Fruit fly (Drosophila melanogaster): ENCODE results near the gene CG17122.

CG17122 gene

dm6 chr3L:20309758-20310733 lies 34.9 kb upstream of the CG17122 start (continued):
- TF ChIP-seq CG10321 (GFP tag; IDR thresholded peaks at IDR 0.05) (no peak), CG7963 (GFP tag; IDR thresholded peaks at IDR 0.05; ENCODE audit: partially characterized antibody) (peak; percentile 83), Atf-2 (GFP tag; optimal IDR thresholded peaks at IDR 0.05) (peak; percentile 26), gt (GFP tag; IDR thresholded peaks at IDR 0.05) (no peak), CG8089 (GFP tag; optimal IDR thresholded peaks at IDR 0.05) (peak; percentile 40), chinmo (GFP tag; IDR thresholded peaks at IDR 0.05; ENCODE audit: partially characterized antibody) (no peak), CG12071 (GFP tag; optimal IDR thresholded peaks at IDR 0.05) (no peak), Dll (GFP tag; IDR thresholded peaks at IDR 0.05; ENCODE audit: partially characterized antibody) (peak; percentile 83), CG7357 (GFP tag; IDR thresholded peaks at IDR 0.05) (no peak), Med (GFP tag) (peak; percentile 92), pzg (GFP tag; optimal IDR thresholded peaks at IDR 0.05) (peak; percentile 95), CG9876 (GFP tag; optimal IDR thresholded peaks at IDR 0.05) (peak; percentile 56), slbo (GFP tag; IDR thresholded peaks at IDR 0.05) (peak; percentile 58), CG8478 (optimal IDR thresholded peaks at IDR 0.05) (peak; percentile 71), slp2 (GFP tag; optimal IDR thresholded peaks at IDR 0.05) (peak; percentile 34), Chrac-16 (GFP tag; optimal IDR thresholded peaks at IDR 0.05) (peak; percentile 62), slou (GFP tag; optimal IDR thresholded peaks at IDR 0.05) (no peak), CG11560 (tag; IDR thresholded peaks at IDR 0.05) (peak; percentile 12; the same call in 1 of the 3 replicates), CG15479 (GFP tag; optimal IDR thresholded peaks at IDR 0.05) (peak; percentile 54), pho (GFP tag; optimal IDR thresholded peaks at IDR 0.05) (peak; percentile 61), tgo (GFP tag; IDR thresholded peaks at IDR 0.05) (no peak), CTCF (GFP tag; optimal IDR thresholded peaks at IDR 0.05) (peak; percentile 38), CG15073 (GFP tag; optimal IDR thresholded peaks at IDR 0.05) (no peak), CG9932 (GFP tag; IDR thresholded peaks at IDR 0.05) (peak; percentile 79), Max (GFP tag; optimal IDR thresholded peaks at IDR 0.05) (peak; percentile 19), row (GFP tag; IDR thresholded peaks at IDR 0.05) (peak; percentile 49; the same call in 2 of the 3 replicates), Scr (GFP tag; IDR thresholded peaks at IDR 0.05; ENCODE audit: partially characterized antibody) (peak; percentile 88), CG2116 (GFP tag; optimal IDR thresholded peaks at IDR 0.05) (peak; percentile 58), CG17385 (GFP tag; optimal IDR thresholded peaks at IDR 0.05) (no peak), dmrt11E (tag; optimal IDR thresholded peaks at IDR 0.05) (peak; percentile 36), p53 (GFP tag; optimal IDR thresholded peaks at IDR 0.05) (peak; percentile 5), CG31224 (GFP tag; IDR thresholded peaks at IDR 0.05) (no peak), CG15269 (tag; optimal IDR thresholded peaks at IDR 0.05) (no peak), CG6854 (GFP tag; optimal IDR thresholded peaks at IDR 0.05) (no peak), CG2678 (tag; optimal IDR thresholded peaks at IDR 0.05) (no peak), yki (optimal IDR thresholded peaks at IDR 0.05) (no peak), cato (GFP tag; optimal IDR thresholded peaks at IDR 0.05; ENCODE audit: borderline replicate concordance) (no peak), nerfin-2 (GFP tag; IDR thresholded peaks at IDR 0.05; ENCODE audit: partially characterized antibody) (peak; percentile 36; the same call in 1 of the 2 replicates), trh (GFP tag; optimal IDR thresholded peaks at IDR 0.05) (no peak), CG11456 (GFP tag; IDR thresholded peaks at IDR 0.05) (peak; percentile 72; the same call in 2 of the 3 replicates), CG34224 (GFP tag; IDR thresholded peaks at IDR 0.05; ENCODE audit: partially characterized antibody) (peak; percentile 85), Ravus (GFP tag; IDR thresholded peaks at IDR 0.05) (no peak), CkIIα-i1 (GFP tag; IDR thresholded peaks at IDR 0.05) (no peak), CG11247 (GFP tag; IDR thresholded peaks at IDR 0.05) (peak; percentile 57), onecut (GFP tag; IDR thresholded peaks at IDR 0.05) (peak; percentile 60), gsb-n (tag; optimal IDR thresholded peaks at IDR 0.05) (no peak), TFAM (GFP tag; optimal IDR thresholded peaks at IDR 0.05) (no peak), jigr1 (GFP tag; IDR thresholded peaks at IDR 0.05) (no peak), gro (GFP tag; optimal IDR thresholded peaks at IDR 0.05) (peak; percentile 77), caup (GFP tag; optimal IDR thresholded peaks at IDR 0.05; ENCODE audit: severe bottlenecking) (peak; percentile 47)

All from whole organism, embryonic.